Worm (Caenorhabditis elegans): ENCODE results near the gene F58F6.6.

F58F6.6 gene

ce11 chrIV:1389021-1389420 lies 48.1 kb downstream of the F58F6.6 start:
- TF ChIP-seq ccch-3 (GFP tag; optimal IDR thresholded peaks at IDR 0.05) (no peak), attf-5 (GFP tag; optimal IDR thresholded peaks at IDR 0.05) (no peak), ama-1 (optimal IDR thresholded peaks at IDR 0.05) (no peak), ama-1 (GFP tag; optimal IDR thresholded peaks at IDR 0.05) (no peak), ekl-4 (GFP tag; IDR thresholded peaks at IDR 0.05) (no peak), die-1 (tag; optimal IDR thresholded peaks at IDR 0.05) (no peak), ztf-28 (GFP tag; IDR thresholded peaks at IDR 0.05) (no peak), let-607 (tag; optimal IDR thresholded peaks at IDR 0.05) (no peak)

DNA sequence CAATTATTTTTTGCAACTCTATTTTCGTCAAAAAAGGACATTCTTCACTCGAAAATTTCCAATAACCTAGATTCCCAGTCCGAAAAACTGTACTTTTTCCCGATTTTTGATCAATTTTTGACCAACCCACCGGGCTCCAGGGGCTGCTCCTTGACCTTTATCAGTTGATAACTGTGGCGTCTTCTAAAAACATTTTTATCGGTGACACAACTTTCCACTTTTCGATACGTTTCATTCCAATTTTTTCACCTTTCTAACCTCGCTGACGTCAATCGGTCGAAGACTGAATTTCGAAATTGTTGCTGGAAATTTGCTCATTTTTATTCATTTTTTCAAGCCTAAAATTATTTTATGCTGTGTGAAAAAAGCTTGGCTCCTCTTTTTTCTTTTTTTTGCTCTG lies 48.7 kb downstream of the F58F6.6 start:
- TF ChIP-seq attf-5 (GFP tag; optimal IDR thresholded peaks at IDR 0.05) (no peak), nhr-80 (tag; optimal IDR thresholded peaks at IDR 0.05) (peak; percentile 58), ceh-27 (GFP tag; optimal IDR thresholded peaks at IDR 0.05) (no peak), ztf-26 (tag; optimal IDR thresholded peaks at IDR 0.05) (no peak), ztf-22 (GFP tag; optimal IDR thresholded peaks at IDR 0.05) (no peak), hlh-12 (tag; optimal IDR thresholded peaks at IDR 0.05) (no peak), somi-1 (GFP tag; optimal IDR thresholded peaks at IDR 0.05) (no peak), chd-7 (tag; optimal IDR thresholded peaks at IDR 0.05) (no peak), madf-10 (tag; optimal IDR thresholded peaks at IDR 0.05) (no peak), cebp-1 (GFP tag; IDR thresholded peaks at IDR 0.05) (no peak), cebp-1 (tag; optimal IDR thresholded peaks at IDR 0.05) (peak; percentile 38), him-1 (tag; optimal IDR thresholded peaks at IDR 0.05) (no peak), hmg-1.2 (GFP tag; IDR thresholded peaks at IDR 0.05) (no peak), egl-44 (GFP tag; IDR thresholded peaks at IDR 0.05) (no peak), ztf-28 (GFP tag; IDR thresholded peaks at IDR 0.05) (0 out of 2 replicates have a peak, but pooled peaks have one; percentile 5)

ce11 chrIV:1390102-1390501 lies 49.2 kb downstream of the F58F6.6 start:
- TF ChIP-seq tbp1 (GFP tag; optimal IDR thresholded peaks at IDR 0.05) (peak; percentile 80), rpc-1 (optimal IDR thresholded peaks at IDR 0.05) (peak; percentile 40), rpc-1 (tag; optimal IDR thresholded peaks at IDR 0.05) (peak; percentile 70), B0261.1 (tag; optimal IDR thresholded peaks at IDR 0.05) (peak; percentile 47), lin-26 (GFP tag; IDR thresholded peaks at IDR 0.05) (peak; percentile 38; the same call in 1 of the 2 replicates), K12H6.12 (tag; optimal IDR thresholded peaks at IDR 0.05) (no peak), egrh-3 (GFP tag; IDR thresholded peaks at IDR 0.05) (no peak)

- TF ChIP-seq F10E7.11 (tag; optimal IDR thresholded peaks at IDR 0.05), result no peak
- no peak for TF ChIP-seq rpc-1 (optimal IDR thresholded peaks at IDR 0.05)
- TF ChIP-seq rpc-1 (tag; optimal IDR thresholded peaks at IDR 0.05), result peak; percentile 51
- TF ChIP-seq egl-44 (GFP tag; IDR thresholded peaks at IDR 0.05), result no peak
- peak; percentile 50 for TF ChIP-seq tbp1 (GFP tag; optimal IDR thresholded peaks at IDR 0.05)
- TF ChIP-seq egl-18 (GFP tag; IDR thresholded peaks at IDR 0.05), result no peak
These were observed 50.6 kb downstream of the F58F6.6 start for ce11 chrIV:1391446-1391845.

All from whole organism, young adult.